Worm (Caenorhabditis elegans): Measurements from ENCODE around the gene atf-6.

atf-6 gene

ce11 chrX:12517886-12518285 lies 37.1 kb downstream of the atf-6 start (continued):
- TF ChIP-seq efl-3 (GFP tag; optimal IDR thresholded peaks at IDR 0.05) (no peak), blmp-1 (tag; optimal IDR thresholded peaks at IDR 0.05) (peak; percentile 52), C16A3.4 (tag; optimal IDR thresholded peaks at IDR 0.05) (no peak), dsc-1 (tag; optimal IDR thresholded peaks at IDR 0.05) (no peak), nhr-20 (tag; optimal IDR thresholded peaks at IDR 0.05) (peak; percentile 69), ces-1 (GFP tag; optimal IDR thresholded peaks at IDR 0.05) (no peak), zag-1 (tag; optimal IDR thresholded peaks at IDR 0.05) (no peak), grh-1 (GFP tag; IDR thresholded peaks at IDR 0.05) (peak; percentile 35; the same call in 1 of the 2 replicates), nhr-71 (tag; optimal IDR thresholded peaks at IDR 0.05) (peak; percentile 65), ztf-11 (tag; optimal IDR thresholded peaks at IDR 0.05) (no peak), C04F5.9 (tag; optimal IDR thresholded peaks at IDR 0.05) (no peak), ceh-88 (GFP tag; IDR thresholded peaks at IDR 0.05) (no peak)

DNA sequence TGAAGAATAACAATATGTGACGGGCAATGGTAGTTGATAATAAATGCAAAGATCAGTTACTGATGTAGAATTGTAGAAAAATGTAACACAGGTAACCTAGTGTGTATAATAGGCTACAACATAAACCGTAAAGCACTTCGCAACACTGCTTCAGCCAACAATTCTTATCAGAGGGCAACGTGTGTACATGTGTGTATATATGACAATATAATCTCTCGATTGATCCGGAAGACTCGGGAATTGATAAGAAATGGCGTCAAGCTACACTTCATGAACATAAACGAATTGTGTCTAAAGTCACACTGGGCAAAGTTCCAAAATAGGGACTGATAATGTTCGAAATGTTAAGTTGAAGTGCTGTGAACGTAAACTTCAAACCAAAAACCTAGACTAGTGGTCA lies 37.7 kb downstream of the atf-6 start:
- TF ChIP-seq mdl-1 (tag; optimal IDR thresholded peaks at IDR 0.05) = peak in 1 of 2 experiments; percentile 32
- peak; percentile 86 for TF ChIP-seq elt-2 (tag; optimal IDR thresholded peaks at IDR 0.05)
- no peak for TF ChIP-seq dpl-1 (GFP tag; optimal IDR thresholded peaks at IDR 0.05)

- TF ChIP-seq lin-35 (GFP tag; optimal IDR thresholded peaks at IDR 0.05) (peak in 1 of 2 experiments; percentile 13), nhr-71 (tag; optimal IDR thresholded peaks at IDR 0.05) (no peak), mdl-1 (tag; optimal IDR thresholded peaks at IDR 0.05) (no peak), nhr-20 (tag; optimal IDR thresholded peaks at IDR 0.05) (peak; percentile 71), skn-1 (tag; optimal IDR thresholded peaks at IDR 0.05) (no peak), elt-3 (tag; optimal IDR thresholded peaks at IDR 0.05) (peak in 2 of 6 experiments; percentile 7 to 20), egl-27 (tag; optimal IDR thresholded peaks at IDR 0.05) (peak in 1 of 2 experiments; percentile 10), tbx-2 (tag; optimal IDR thresholded peaks at IDR 0.05) (peak; percentile 5), ceh-88 (GFP tag; IDR thresholded peaks at IDR 0.05) (no peak), lsy-2 (tag; optimal IDR thresholded peaks at IDR 0.05) (peak in 1 of 2 experiments; percentile 4), unc-130 (tag; optimal IDR thresholded peaks at IDR 0.05) (no peak), sup-37 (GFP tag; optimal IDR thresholded peaks at IDR 0.05) (peak; percentile 8), hpl-2 (GFP tag; optimal IDR thresholded peaks at IDR 0.05) (no peak), nhr-19 (GFP tag; conservative IDR thresholded peaks at IDR 0.05) (peak; percentile 34), nhr-77 (tag; optimal IDR thresholded peaks at IDR 0.05) (peak; percentile 37), lin-14 (GFP tag; optimal IDR thresholded peaks at IDR 0.05) (peak; percentile 33), nhr-85 (tag) (peak; percentile 19)
These were observed 38.2 kb downstream of the atf-6 start for ce11 chrX:12518982-12519381.

DNA sequence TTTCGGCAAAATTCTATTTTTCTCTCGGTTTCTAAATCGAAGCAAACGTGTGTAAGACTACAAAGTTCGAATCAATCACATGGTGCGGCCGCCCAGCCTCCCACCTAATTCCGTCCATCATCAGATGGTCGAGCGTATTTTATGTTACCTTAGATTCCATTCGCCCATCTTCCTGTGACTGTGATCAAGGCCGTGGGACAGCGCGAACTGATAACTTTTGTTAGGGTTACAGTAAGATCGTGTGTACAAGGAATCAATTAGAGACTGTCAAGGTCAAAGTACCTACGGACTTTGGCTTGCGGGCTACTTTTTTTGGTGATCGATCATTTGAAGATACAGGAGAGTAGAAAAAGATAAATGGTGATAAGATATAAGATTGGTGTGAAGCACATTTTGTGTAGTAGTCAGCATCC lies 42.3 kb downstream of the atf-6 start:
- TF ChIP-seq mdl-1 (tag; optimal IDR thresholded peaks at IDR 0.05) = peak in 1 of 2 experiments; percentile 91
- no peak for TF ChIP-seq ces-1 (GFP tag; optimal IDR thresholded peaks at IDR 0.05)
- peak; percentile 15 for TF ChIP-seq nhr-11 (tag; optimal IDR thresholded peaks at IDR 0.05)
- TF ChIP-seq nhr-20 (tag; optimal IDR thresholded peaks at IDR 0.05) = peak; percentile 99
- peak; percentile 61 for TF ChIP-seq rnt-1 (tag; optimal IDR thresholded peaks at IDR 0.05)
- no peak for TF ChIP-seq snpc-4 (tag; optimal IDR thresholded peaks at IDR 0.05)
- peak; percentile 62 for TF ChIP-seq mep-1 (tag; optimal IDR thresholded peaks at IDR 0.05)
- no peak for TF ChIP-seq efl-3 (GFP tag; optimal IDR thresholded peaks at IDR 0.05)
- TF ChIP-seq nhr-28 (tag; optimal IDR thresholded peaks at IDR 0.05) = peak; percentile 22
- no peak for TF ChIP-seq mef-2 (tag; optimal IDR thresholded peaks at IDR 0.05)
- peak; percentile 28 for TF ChIP-seq nhr-77 (tag; optimal IDR thresholded peaks at IDR 0.05)
- peak; percentile 61 to 87 for TF ChIP-seq lsy-2 (tag; optimal IDR thresholded peaks at IDR 0.05)
- TF ChIP-seq irx-1 (tag; optimal IDR thresholded peaks at IDR 0.05) = peak; percentile 53
- TF ChIP-seq sup-37 (GFP tag; optimal IDR thresholded peaks at IDR 0.05) = no peak
- no peak for TF ChIP-seq unc-30 (tag; optimal IDR thresholded peaks at IDR 0.05)
- TF ChIP-seq ceh-63 (GFP tag; optimal IDR thresholded peaks at IDR 0.05) = no peak
- TF ChIP-seq elt-3 (tag; optimal IDR thresholded peaks at IDR 0.05) = peak; percentile 38 to 99 (median 76)
- peak; percentile 35; the same call in 1 of the 2 replicates for TF ChIP-seq mab-9 (GFP tag; IDR thresholded peaks at IDR 0.05)
- no peak for TF ChIP-seq nhr-12 (tag; optimal IDR thresholded peaks at IDR 0.05)
- peak in 1 of 2 experiments; percentile 82 for TF ChIP-seq lin-35 (GFP tag; optimal IDR thresholded peaks at IDR 0.05)
- TF ChIP-seq nhr-47 (tag; optimal IDR thresholded peaks at IDR 0.05) = peak; percentile 68
- TF ChIP-seq grh-1 (GFP tag; IDR thresholded peaks at IDR 0.05) = peak; percentile 72
- TF ChIP-seq unc-86 (tag; optimal IDR thresholded peaks at IDR 0.05) = no peak
- TF ChIP-seq skn-1 (tag; optimal IDR thresholded peaks at IDR 0.05) = peak; percentile 34
- TF ChIP-seq lin-39 (tag; optimal IDR thresholded peaks at IDR 0.05) = peak; percentile 2
- TF ChIP-seq nhr-71 (tag; optimal IDR thresholded peaks at IDR 0.05) = peak; percentile 94
- TF ChIP-seq jun-1 (tag; optimal IDR thresholded peaks at IDR 0.05) = peak; percentile 65
- peak; percentile 92 for TF ChIP-seq blmp-1 (tag; optimal IDR thresholded peaks at IDR 0.05)
- TF ChIP-seq tbx-2 (tag; optimal IDR thresholded peaks at IDR 0.05) = peak; percentile 84
- TF ChIP-seq nhr-76 (tag; optimal IDR thresholded peaks at IDR 0.05) = no peak
- no peak for TF ChIP-seq lin-15B (tag; optimal IDR thresholded peaks at IDR 0.05)
- peak; percentile 91 for TF ChIP-seq lin-14 (GFP tag; optimal IDR thresholded peaks at IDR 0.05)
